Worm (Caenorhabditis elegans) whole organism, L3 larva: ENCODE data around the gene str-196.

Source experiments
- elt-3 ChIP-seq, 3 experiments: fragments of 150-350 bp in 1 of 3; sonication (generic microtip) in 2 of 3; optimal IDR thresholded peaks; 2 replicates in 2 of 3; 4 replicates in 1 of 3; lab custom pipeline; 2014 to 2017; ENCODE audit warnings: missing biosample characterization in 3 of 3, missing genetic modification characterization in 3 of 3
- nhr-28 ChIP-seq: fragments of 150-350 bp; optimal IDR thresholded peaks from 2 replicates; lab custom pipeline; 2014; ENCODE audit warnings: missing biosample characterization, missing genetic modification characterization

DNA sequence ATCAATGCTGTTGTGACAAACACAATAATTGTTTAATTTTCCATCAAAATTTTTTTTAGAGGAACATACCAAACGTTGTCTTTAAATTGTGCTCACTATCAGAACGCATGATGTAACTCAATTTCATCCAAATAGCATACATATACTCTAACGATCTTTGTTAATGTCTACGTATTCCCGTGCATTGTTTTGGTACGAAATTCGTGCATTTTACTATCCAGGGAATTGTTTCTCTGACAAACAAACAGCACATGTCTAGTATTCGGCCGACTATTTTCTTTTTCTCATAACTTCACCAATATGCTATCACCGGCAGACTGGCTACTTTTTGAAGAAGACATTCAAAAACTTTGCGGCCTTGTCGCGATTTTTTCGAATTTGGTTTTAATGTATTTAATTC lies at the start of gene str-196:
- no peak for TF ChIP-seq elt-3 (tag; optimal IDR thresholded peaks at IDR 0.05; lab: Kevin White, UChicago)
- TF ChIP-seq nhr-28 (tag; lab: Kevin White, UChicago), result no peak
